Worm (Caenorhabditis elegans) whole organism, L3 larva: ENCODE data around the gene xbx-9.
A peak's percentile ranks its signal among the peaks of the same experiment; 100 is the strongest.

Source experiments
- R02D3.7 ChIP-seq: fragments of 150-350 bp; optimal IDR thresholded peaks from 2 replicates; lab custom pipeline; 2014; ENCODE audit warnings: missing biosample characterization, missing genetic modification characterization
- ama-1 ChIP-seq: fragments of 150-350 bp; optimal IDR thresholded peaks from 2 replicates; lab custom pipeline; 2018
- ceh-16 ChIP-seq: sonication (generic microtip); optimal IDR thresholded peaks from 2 replicates; lab custom pipeline; 2017; ENCODE audit warnings: missing biosample characterization, missing genetic modification characterization
- ceh-28 ChIP-seq: fragments of 150-350 bp; optimal IDR thresholded peaks from 2 replicates; lab custom pipeline; 2014; ENCODE audit warnings: missing biosample characterization, missing genetic modification reagents, missing genetic modification characterization
- ceh-82 ChIP-seq: fragments of 150-350 bp; optimal IDR thresholded peaks from 2 replicates; lab custom pipeline; 2014; ENCODE audit warnings: missing biosample characterization, missing genetic modification characterization
- ceh-9 ChIP-seq: sonication (generic microtip); optimal IDR thresholded peaks from 2 replicates; lab custom pipeline; 2018; ENCODE audit warnings: missing biosample characterization, missing genetic modification characterization
- daf-12 ChIP-seq: fragments of 150-350 bp; optimal IDR thresholded peaks from 2 replicates; lab custom pipeline; 2014; ENCODE audit warnings: missing biosample characterization, missing genetic modification reagents, missing genetic modification characterization
- egl-27 ChIP-seq: sonication (generic microtip); optimal IDR thresholded peaks from 4 replicates; lab custom pipeline; 2017; ENCODE audit warnings: missing biosample characterization, missing genetic modification reagents, missing genetic modification characterization
- egl-5 ChIP-seq: fragments of 150-350 bp; optimal IDR thresholded peaks from 2 replicates; lab custom pipeline; 2017; ENCODE audit warnings: missing biosample characterization, missing genetic modification reagents, missing genetic modification characterization, inconsistent platforms
- elt-1 ChIP-seq: fragments of 150-350 bp; optimal IDR thresholded peaks from 2 replicates; lab custom pipeline; 2014; ENCODE audit warnings: missing biosample characterization, missing genetic modification characterization
- elt-2 ChIP-seq: sonication (generic microtip); optimal IDR thresholded peaks from 2 replicates; lab custom pipeline; 2016; ENCODE audit warnings: missing genetic modification reagents, mild to moderate bottlenecking, missing genetic modification characterization, missing compliant biosample characterization
- elt-3 ChIP-seq, 3 experiments: fragments of 150-350 bp in 1 of 3; sonication (generic microtip) in 2 of 3; optimal IDR thresholded peaks; 2 replicates in 2 of 3; 4 replicates in 1 of 3; lab custom pipeline; 2014 to 2017; ENCODE audit warnings: missing biosample characterization in 3 of 3, missing genetic modification characterization in 3 of 3
- eor-1 ChIP-seq, 2 experiments: fragments of 150-350 bp; optimal IDR thresholded peaks; 2 replicates each; lab custom pipeline; 2014 to 2018; ENCODE audit warnings: missing biosample characterization in 2 of 2, missing genetic modification characterization in 2 of 2
- fkh-10 ChIP-seq: sonication (generic microtip); optimal IDR thresholded peaks from 2 replicates; lab custom pipeline; 2017; ENCODE audit warnings: missing biosample characterization, missing genetic modification reagents, missing genetic modification characterization
- fkh-2 ChIP-seq: fragments of 150-350 bp; optimal IDR thresholded peaks from 2 replicates; lab custom pipeline; 2014; ENCODE audit warnings: missing biosample characterization, missing genetic modification reagents, missing genetic modification characterization
- jun-1 ChIP-seq: fragments of 150-350 bp; optimal IDR thresholded peaks from 2 replicates; lab custom pipeline; 2014; ENCODE audit warnings: missing biosample characterization, missing genetic modification reagents, missing genetic modification characterization
- lsy-12 ChIP-seq: sonication (generic microtip); optimal IDR thresholded peaks from 2 replicates; lab custom pipeline; 2016; ENCODE audit warnings: mild to moderate bottlenecking, missing genetic modification characterization, missing compliant biosample characterization
- mdl-1 ChIP-seq: fragments of 150-350 bp; optimal IDR thresholded peaks from 2 replicates; lab custom pipeline; 2014; ENCODE audit warnings: missing biosample characterization, missing genetic modification characterization
- mml-1 ChIP-seq: fragments of 150-350 bp; sonication (generic microtip); optimal IDR thresholded peaks from 3 replicates; lab custom pipeline; 2014; ENCODE audit warnings: missing biosample characterization, missing genetic modification characterization
- nfya-1 ChIP-seq: sonication (generic microtip); optimal IDR thresholded peaks from 2 replicates; lab custom pipeline; 2017; ENCODE audit warnings: missing genetic modification characterization, mild to moderate bottlenecking, missing compliant biosample characterization, antibody characterized with exemption, moderate library complexity; ENCODE audit not compliant: insufficient read depth
- nhr-12 ChIP-seq: fragments of 150-350 bp; optimal IDR thresholded peaks from 2 replicates; lab custom pipeline; 2014; ENCODE audit warnings: missing biosample characterization, missing genetic modification characterization
- nhr-23 ChIP-seq: fragments of 150-350 bp; optimal IDR thresholded peaks from 2 replicates; lab custom pipeline; 2014; ENCODE audit warnings: missing biosample characterization, missing genetic modification reagents, missing genetic modification characterization
- nhr-237 ChIP-seq: fragments of 150-350 bp; optimal IDR thresholded peaks from 2 replicates; lab custom pipeline; 2014; ENCODE audit warnings: missing biosample characterization, missing genetic modification characterization
- nhr-25 ChIP-seq: sonication (generic microtip); optimal IDR thresholded peaks from 2 replicates; lab custom pipeline; 2017; ENCODE audit warnings: missing biosample characterization, missing genetic modification characterization
- nhr-28 ChIP-seq: fragments of 150-350 bp; optimal IDR thresholded peaks from 2 replicates; lab custom pipeline; 2014; ENCODE audit warnings: missing biosample characterization, missing genetic modification characterization
- nhr-43 ChIP-seq: sonication (generic microtip); optimal IDR thresholded peaks from 2 replicates; lab custom pipeline; 2016; ENCODE audit warnings: mild to moderate bottlenecking, missing genetic modification characterization, missing compliant biosample characterization; ENCODE audit not compliant: poor library complexity, severe bottlenecking
- nhr-67 ChIP-seq: fragments of 150-350 bp; optimal IDR thresholded peaks from 2 replicates; lab custom pipeline; 2014; ENCODE audit warnings: missing biosample characterization, missing genetic modification characterization
- nhr-76 ChIP-seq: fragments of 150-350 bp; sonication (generic microtip); optimal IDR thresholded peaks from 5 replicates; lab custom pipeline; 2014; ENCODE audit warnings: missing biosample characterization, missing genetic modification characterization
- pqm-1 ChIP-seq: fragments of 150-350 bp; optimal IDR thresholded peaks from 2 replicates; lab custom pipeline; 2017; ENCODE audit warnings: missing biosample characterization, missing genetic modification characterization, inconsistent platforms
- sea-2 ChIP-seq: fragments of 150-350 bp; sonication (generic microtip); optimal IDR thresholded peaks from 4 replicates; lab custom pipeline; 2014; ENCODE audit warnings: missing biosample characterization, missing genetic modification reagents, missing genetic modification characterization
- skn-1 ChIP-seq: fragments of 150-350 bp; optimal IDR thresholded peaks from 2 replicates; lab custom pipeline; 2014; ENCODE audit warnings: missing biosample characterization, missing genetic modification characterization
- snpc-4 ChIP-seq: fragments of 150-350 bp; optimal IDR thresholded peaks from 2 replicates; lab custom pipeline; 2014; ENCODE audit warnings: missing biosample characterization, missing genetic modification characterization
- tbx-2 ChIP-seq: sonication (generic microtip); optimal IDR thresholded peaks from 2 replicates; lab custom pipeline; 2016; ENCODE audit warnings: mild to moderate bottlenecking, missing genetic modification characterization, missing compliant biosample characterization
- unc-39 ChIP-seq: sonication (generic microtip); optimal IDR thresholded peaks from 4 replicates; lab custom pipeline; 2017; ENCODE audit warnings: missing biosample characterization, missing genetic modification characterization
- unc-62 ChIP-seq: fragments of 150-350 bp; sonication (generic microtip); optimal IDR thresholded peaks from 4 replicates; lab custom pipeline; 2014; ENCODE audit warnings: missing biosample characterization, missing genetic modification reagents, missing genetic modification characterization
- zag-1 ChIP-seq: fragments of 150-350 bp; optimal IDR thresholded peaks from 2 replicates; lab custom pipeline; 2014; ENCODE audit warnings: missing biosample characterization, missing genetic modification characterization
- ztf-11 ChIP-seq: fragments of 150-350 bp; optimal IDR thresholded peaks from 2 replicates; lab custom pipeline; 2014; ENCODE audit warnings: missing biosample characterization, missing genetic modification characterization

Gene xbx-9

DNA sequence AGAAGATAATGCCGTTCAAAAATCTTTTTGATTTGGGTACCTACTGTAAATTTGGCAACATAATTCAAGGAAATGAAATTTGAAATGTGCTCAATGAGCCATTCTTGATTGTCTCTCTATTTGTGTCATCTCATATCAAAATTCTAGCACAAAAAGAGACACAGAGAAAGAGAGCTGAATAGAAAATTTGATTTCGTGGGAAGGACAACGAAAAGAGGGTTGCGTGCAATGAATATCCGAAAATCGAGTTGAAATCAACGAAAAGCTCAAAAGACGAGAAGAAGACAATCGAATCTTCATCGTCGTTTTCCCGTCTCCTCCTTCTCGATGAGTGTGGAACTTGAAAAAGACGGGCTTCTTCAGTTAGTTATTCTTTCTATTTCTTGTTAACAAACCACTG, 13.9 kb downstream of the xbx-9 start, which contains the start of gene C15C8.5:
TSS of gene C15C8.5 (plus strand) at position 152 of the 400 bp plus-strand sequence.
- TF ChIP-seq nhr-12: no peak
- TF ChIP-seq zag-1 (tag; lab: Kevin White, UChicago): no peak
- TF ChIP-seq fkh-10 (GFP tag; lab: Kevin White, UChicago): peak; percentile 88
- TF ChIP-seq mdl-1 (tag; lab: Kevin White, UChicago): no peak
- TF ChIP-seq nhr-28 (tag; lab: Kevin White, UChicago): no peak

DNA sequence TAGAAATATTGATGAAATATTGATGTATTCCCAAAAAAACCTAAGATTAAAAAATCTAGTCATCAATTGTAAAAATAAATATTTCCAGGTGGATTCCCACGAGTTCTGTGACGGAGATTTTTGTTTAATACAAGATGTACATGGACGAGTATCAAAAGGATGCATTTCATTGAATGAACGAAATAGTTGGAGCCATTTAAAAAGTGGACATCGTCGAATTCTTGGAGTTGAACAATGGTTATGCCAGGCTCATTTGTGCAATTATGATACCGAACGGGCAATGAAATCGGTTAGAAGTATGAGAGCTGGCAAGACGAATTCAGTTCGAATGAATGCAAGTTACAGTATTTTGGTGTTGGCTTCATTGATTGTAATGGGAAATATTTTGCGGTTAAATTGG, 15.6 kb downstream of the xbx-9 start:
- TF ChIP-seq unc-62 (GFP tag; lab: Kevin White, UChicago) (no peak), eor-1 (tag; optimal IDR thresholded peaks at IDR 0.05; lab: Kevin White, UChicago) (no peak), elt-2 (tag; lab: Kevin White, UChicago) (no peak), nhr-28 (tag; lab: Kevin White, UChicago) (no peak), sea-2 (GFP tag; lab: Kevin White, UChicago) (no peak), egl-5 (tag; lab: Kevin White, UChicago) (no peak), tbx-2 (tag; lab: Kevin White, UChicago) (no peak), nhr-12 (no peak), ceh-82 (tag; lab: Kevin White, UChicago) (no peak), skn-1 (no peak), nhr-76 (tag; lab: Kevin White, UChicago) (no peak), lsy-12 (tag; lab: Kevin White, UChicago) (no peak), nhr-25 (tag; lab: Kevin White, UChicago) (no peak), ceh-9 (tag; lab: Kevin White, UChicago) (no peak), mdl-1 (tag; lab: Kevin White, UChicago) (no peak), elt-3 (tag; optimal IDR thresholded peaks at IDR 0.05; lab: Kevin White, UChicago) (no peak), unc-39 (tag; lab: Kevin White, UChicago) (no peak), mml-1 (tag; lab: Kevin White, UChicago) (no peak), elt-1 (tag; lab: Kevin White, UChicago) (no peak)

DNA sequence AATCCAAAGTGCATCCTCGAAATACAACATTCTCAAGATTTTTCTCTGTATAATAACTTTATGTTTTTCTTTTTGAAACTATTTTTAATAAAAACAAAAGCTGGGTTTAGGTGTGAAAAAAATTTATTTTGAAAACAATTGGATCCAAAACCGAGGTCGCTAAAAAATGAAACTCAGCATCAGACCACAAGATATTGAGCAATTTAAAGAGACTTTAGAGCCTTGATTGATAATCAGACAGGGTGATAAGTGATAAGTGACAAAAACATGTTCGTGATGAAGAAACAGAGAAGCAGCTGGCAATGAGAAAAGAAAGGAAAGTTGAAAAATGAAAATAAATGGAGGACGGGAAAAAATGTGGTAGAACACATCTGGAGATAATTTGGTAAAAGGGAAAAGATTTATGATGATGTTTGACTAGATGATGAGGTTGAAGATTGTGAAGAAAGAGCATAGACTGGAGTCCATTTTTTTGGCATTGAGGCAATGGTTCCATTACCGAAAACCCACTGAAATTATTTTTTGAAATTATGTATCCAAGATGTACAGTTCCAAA, 17.6 kb downstream of the xbx-9 start, which contains the start of gene C15C8.6:
TSS of gene C15C8.6 (minus strand) at position 51 of the 556 bp plus-strand sequence.
- no peak for TF ChIP-seq nhr-43 (tag; lab: Kevin White, UChicago)
- no peak for TF ChIP-seq ztf-11 (tag; lab: Kevin White, UChicago)
- no peak for TF ChIP-seq jun-1 (tag; lab: Kevin White, UChicago)
- TF ChIP-seq nhr-67 (tag; lab: Kevin White, UChicago): no peak
- TF ChIP-seq nhr-237: no peak
- TF ChIP-seq zag-1 (tag; lab: Kevin White, UChicago): no peak
- no peak for TF ChIP-seq nhr-25 (tag; lab: Kevin White, UChicago)
- TF ChIP-seq pqm-1 (tag; lab: Kevin White, UChicago): no peak
- TF ChIP-seq R02D3.7 (tag; lab: Kevin White, UChicago): no peak
- TF ChIP-seq ceh-28 (tag; lab: Kevin White, UChicago): no peak
- TF ChIP-seq snpc-4 (tag; lab: Kevin White, UChicago): no peak
- TF ChIP-seq ceh-16 (tag; lab: Kevin White, UChicago): no peak
- no peak for TF ChIP-seq elt-2 (tag; lab: Kevin White, UChicago)
- TF ChIP-seq nhr-23: no peak
- no peak for TF ChIP-seq ama-1 (lab: Kevin White, UChicago)
- no peak for TF ChIP-seq egl-27 (tag; lab: Kevin White, UChicago)
- TF ChIP-seq nhr-12: no peak
- no peak for TF ChIP-seq fkh-2 (tag; lab: Kevin White, UChicago)
- no peak for TF ChIP-seq daf-12
- TF ChIP-seq skn-1: no peak

DNA sequence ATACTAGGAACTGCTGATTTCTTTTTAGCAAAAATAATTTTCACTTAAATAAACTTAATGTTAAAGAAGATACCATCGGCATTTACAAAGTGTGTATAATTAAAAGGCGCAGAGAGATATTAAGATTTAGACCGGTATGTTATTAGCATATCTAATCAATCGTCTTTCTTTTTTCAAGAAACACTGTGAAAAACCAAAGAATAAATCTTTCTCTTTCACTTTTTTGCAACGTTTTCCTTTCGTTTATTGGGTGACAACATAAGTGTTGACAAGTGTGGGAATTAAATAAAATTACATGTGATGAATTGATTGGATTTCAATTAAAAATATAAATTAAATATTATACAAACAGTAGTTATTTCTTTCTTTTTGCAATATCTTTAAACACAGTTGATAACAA, 18.4 kb downstream of the xbx-9 start, which contains the start of gene C15C8.8:
TSS of gene C15C8.8 (minus strand) at position 101 of the 400 bp plus-strand sequence.
- TF ChIP-seq elt-3 (tag; optimal IDR thresholded peaks at IDR 0.05; lab: Kevin White, UChicago) (no peak), nfya-1 (tag; lab: Kevin White, UChicago) (no peak)
- TF ChIP-seq, all 47 proteins: peak for 0
